Worm (Caenorhabditis elegans): ENCODE data around the gene irld-1.

ce11 chrV:4374625-4375024 is 38.1 kb downstream of the irld-1 start, which contains the start of gene neg-1:
- TF ChIP-seq elt-1 (tag; optimal IDR thresholded peaks at IDR 0.05; ENCODE audit: borderline replicate concordance, insufficient read depth) (no peak), nhr-12 (tag; optimal IDR thresholded peaks at IDR 0.05) (no peak), zip-8 (tag; optimal IDR thresholded peaks at IDR 0.05) (no peak), snpc-4 (tag; optimal IDR thresholded peaks at IDR 0.05) (no peak), lsy-2 (tag; optimal IDR thresholded peaks at IDR 0.05) (no peak)
